Fruit fly (Drosophila melanogaster) whole organism, embryonic: ENCODE results near the gene mthl1.
A peak's percentile ranks its signal among the peaks of the same experiment; 100 is the strongest.

Experiments
- Asciz ChIP-seq: fragments of 200-800 bp; sonication (Bioruptor generic); optimal IDR thresholded peaks from 2 replicates; lab custom pipeline; 2017; ENCODE audit warnings: missing biosample characterization, mild to moderate bottlenecking, missing genetic modification characterization, missing genetic modification reagents
- CG12391 ChIP-seq: fragments of 200-800 bp; sonication (Bioruptor generic); optimal IDR thresholded peaks from 3 replicates; lab custom pipeline; 2018; ENCODE audit warnings: missing biosample characterization, mild to moderate bottlenecking, missing genetic modification characterization, moderate library complexity
- CG12769 ChIP-seq: fragments of 200-800 bp; sonication (Bioruptor generic); optimal IDR thresholded peaks from 2 replicates; lab custom pipeline; 2019; ENCODE audit warnings: missing biosample characterization, mild to moderate bottlenecking, missing genetic modification characterization, moderate library complexity
- CG14014 ChIP-seq: fragments of 200-800 bp; sonication (Bioruptor generic); IDR thresholded peaks from 2 replicates; pipeline ENCODE4 v1.3.6; 2022; ENCODE audit warnings: missing biosample characterization, missing genetic modification characterization
- CG14860 ChIP-seq: fragments of 200-800 bp; sonication (Bioruptor generic); IDR thresholded peaks from 3 replicates; pipeline ENCODE4 v1.3.6; 2022; ENCODE audit warnings: missing biosample characterization, missing genetic modification characterization; ENCODE audit not compliant: partially characterized antibody
- CG16863 ChIP-seq: fragments of 200-800 bp; sonication (Bioruptor generic); optimal IDR thresholded peaks from 3 replicates; lab custom pipeline; 2016; ENCODE audit warnings: missing biosample characterization, missing genetic modification characterization
- CG17328 ChIP-seq: fragments of 200-800 bp; sonication (Bioruptor generic); IDR thresholded peaks from 2 replicates; pipeline ENCODE4 v1.3.6; 2022; ENCODE audit warnings: missing biosample characterization, missing genetic modification characterization
- CG17612 ChIP-seq: fragments of 200-800 bp; sonication (Bioruptor generic); IDR thresholded peaks from 2 replicates; pipeline ENCODE4 v1.3.6; 2022; ENCODE audit warnings: missing biosample characterization, missing genetic modification characterization
- CG17829 ChIP-seq: fragments of 200-800 bp; optimal IDR thresholded peaks from 2 replicates; lab custom pipeline; 2019; ENCODE audit warnings: missing biosample characterization, mild to moderate bottlenecking, missing genetic modification characterization, moderate library complexity
- CG17912 ChIP-seq: fragments of 200-800 bp; sonication (Bioruptor generic); optimal IDR thresholded peaks from 2 replicates; lab custom pipeline; 2018; ENCODE audit warnings: missing biosample characterization, mild to moderate bottlenecking, missing genetic modification characterization
- CG18011 ChIP-seq: fragments of 200-800 bp; sonication (Bioruptor generic); optimal IDR thresholded peaks from 2 replicates; lab custom pipeline; 2017; ENCODE audit warnings: missing biosample characterization, missing genetic modification characterization, mild to moderate bottlenecking, moderate library complexity, missing genotype
- CG2678 ChIP-seq: fragments of 200-800 bp; sonication (Bioruptor generic); optimal IDR thresholded peaks from 3 replicates; lab custom pipeline; 2019; ENCODE audit warnings: missing biosample characterization, mild to moderate bottlenecking, missing genetic modification characterization, moderate library complexity
- CG30020 ChIP-seq: fragments of 200-800 bp; optimal IDR thresholded peaks from 2 replicates; lab custom pipeline; 2019; ENCODE audit warnings: missing biosample characterization, mild to moderate bottlenecking, missing genetic modification characterization, moderate library complexity
- CG32767 ChIP-seq: fragments of 200-800 bp; sonication (Bioruptor generic); IDR thresholded peaks from 2 replicates; pipeline ENCODE4 v1.3.6; 2022; ENCODE audit warnings: missing biosample characterization, missing genetic modification characterization
- CG33557 ChIP-seq: fragments of 200-800 bp; sonication (Bioruptor generic); optimal IDR thresholded peaks from 2 replicates; lab custom pipeline; 2019; ENCODE audit warnings: missing biosample characterization, mild to moderate bottlenecking, missing genetic modification characterization, moderate library complexity
- CG34224 ChIP-seq: fragments of 200-800 bp; sonication (Bioruptor generic); IDR thresholded peaks from 3 replicates; pipeline ENCODE4 v1.3.6; 2022; ENCODE audit warnings: missing biosample characterization, missing genetic modification characterization; ENCODE audit not compliant: partially characterized antibody
- CG34376 ChIP-seq: fragments of 200-800 bp; sonication (Bioruptor generic); optimal IDR thresholded peaks from 2 replicates; lab custom pipeline; 2018; ENCODE audit warnings: missing biosample characterization, mild to moderate bottlenecking, missing genetic modification characterization
- CG43689 ChIP-seq: fragments of 200-800 bp; sonication (Bioruptor generic); IDR thresholded peaks from 2 replicates; pipeline ENCODE4 v1.3.6; 2022; ENCODE audit warnings: missing biosample characterization, missing genetic modification characterization
- CG6654 ChIP-seq: fragments of 200-800 bp; sonication (Bioruptor generic); optimal IDR thresholded peaks from 2 replicates; lab custom pipeline; 2017; ENCODE audit warnings: missing biosample characterization, mild to moderate bottlenecking, missing genetic modification characterization
- CG6854 ChIP-seq: fragments of 200-800 bp; sonication (Bioruptor generic); optimal IDR thresholded peaks from 3 replicates; lab custom pipeline; 2017; ENCODE audit warnings: missing biosample characterization, mild to moderate bottlenecking, missing genetic modification characterization
- CG8359 ChIP-seq: fragments of 200-800 bp; sonication (Bioruptor generic); optimal IDR thresholded peaks from 2 replicates; lab custom pipeline; 2017; ENCODE audit warnings: missing biosample characterization, mild to moderate bottlenecking, missing genetic modification characterization, borderline replicate concordance
- CoRest ChIP-seq: fragments of 200-800 bp; sonication (Bioruptor generic); optimal IDR thresholded peaks from 3 replicates; lab custom pipeline; 2018; ENCODE audit warnings: missing biosample characterization, mild to moderate bottlenecking, missing genetic modification characterization, moderate library complexity
- Deaf1 ChIP-seq: fragments of 200-800 bp; optimal IDR thresholded peaks from 3 replicates; lab custom pipeline; 2019; ENCODE audit warnings: missing biosample characterization, mild to moderate bottlenecking, missing genetic modification characterization, moderate library complexity
- Dip2 ChIP-seq: fragments of 200-800 bp; sonication (Bioruptor generic); IDR thresholded peaks from 2 replicates; pipeline ENCODE4 v1.3.6; 2022; ENCODE audit warnings: missing biosample characterization, missing genetic modification characterization
- Dip3 ChIP-seq: fragments of 200-800 bp; sonication (Bioruptor generic); optimal IDR thresholded peaks from 3 replicates; lab custom pipeline; 2016; ENCODE audit warnings: missing biosample characterization, missing genetic modification characterization
- Doc3 ChIP-seq: fragments of 200-800 bp; sonication (Bioruptor generic); IDR thresholded peaks from 3 replicates; pipeline ENCODE4 v1.3.6; 2022; ENCODE audit warnings: missing biosample characterization, missing genetic modification characterization; ENCODE audit not compliant: partially characterized antibody
- Ets65A ChIP-seq: fragments of 200-800 bp; sonication (Bioruptor generic); peaks from one replicate; lab custom pipeline; 2016; ENCODE audit warnings: missing biosample characterization, missing genetic modification characterization
- Lhr ChIP-seq: fragments of 200-800 bp; sonication (Bioruptor generic); optimal IDR thresholded peaks from 3 replicates; lab custom pipeline; 2017; ENCODE audit warnings: mild to moderate bottlenecking, missing biosample characterization, missing genetic modification reagents, missing genetic modification characterization
- Mad ChIP-seq: fragments of 200-800 bp; sonication (Bioruptor generic); optimal IDR thresholded peaks from 2 replicates; lab custom pipeline; 2016; ENCODE audit warnings: missing biosample characterization, missing genetic modification characterization
- btn ChIP-seq: fragments of 200-800 bp; sonication (Bioruptor generic); optimal IDR thresholded peaks from 2 replicates; lab custom pipeline; 2016; ENCODE audit warnings: missing biosample characterization, missing genetic modification characterization
- chn ChIP-seq: fragments of 200-800 bp; sonication (Bioruptor generic); optimal IDR thresholded peaks from 2 replicates; lab custom pipeline; 2016; ENCODE audit warnings: missing biosample characterization, missing genetic modification characterization
- crol ChIP-seq: fragments of 200-800 bp; sonication (Bioruptor generic); IDR thresholded peaks from 2 replicates; pipeline ENCODE4 v1.3.6; 2022; ENCODE audit warnings: missing biosample characterization, missing genetic modification characterization
- dmrt99B ChIP-seq: fragments of 200-800 bp; sonication (Bioruptor generic); optimal IDR thresholded peaks from 2 replicates; lab custom pipeline; 2018; ENCODE audit warnings: missing biosample characterization, mild to moderate bottlenecking, missing genetic modification characterization, moderate library complexity
- dpn ChIP-seq, 2 experiments: fragments of 200-800 bp; sonication (Bioruptor generic); optimal IDR thresholded peaks; 3 replicates each; lab custom pipeline; 2016; ENCODE audit warnings: missing biosample characterization in 2 of 2, missing genetic modification characterization in 2 of 2
- fd3F ChIP-seq: fragments of 200-800 bp; sonication (Bioruptor generic); optimal IDR thresholded peaks from 2 replicates; lab custom pipeline; 2018; ENCODE audit warnings: missing biosample characterization, mild to moderate bottlenecking, missing genetic modification characterization, moderate library complexity
- grau ChIP-seq: fragments of 200-800 bp; optimal IDR thresholded peaks from 3 replicates; lab custom pipeline; 2019; ENCODE audit warnings: missing biosample characterization, mild to moderate bottlenecking, missing genetic modification characterization, moderate library complexity
- ind ChIP-seq: fragments of 200-800 bp; sonication (Bioruptor generic); optimal IDR thresholded peaks from 3 replicates; lab custom pipeline; 2016; ENCODE audit warnings: missing biosample characterization, missing genetic modification characterization
- inv ChIP-seq: fragments of 200-800 bp; sonication (Bioruptor generic); IDR thresholded peaks from 2 replicates; pipeline ENCODE4 v1.3.6; 2022; ENCODE audit warnings: missing biosample characterization, missing genetic modification characterization; ENCODE audit not compliant: partially characterized antibody
- ken ChIP-seq: fragments of 200-800 bp; sonication (Bioruptor generic); IDR thresholded peaks from 3 replicates; pipeline ENCODE4 v1.3.6; 2022; ENCODE audit warnings: missing biosample characterization, missing genetic modification characterization
- knrl ChIP-seq: fragments of 200-800 bp; sonication (Bioruptor generic); IDR thresholded peaks from 3 replicates; pipeline ENCODE4 v1.3.6; 2022; ENCODE audit warnings: missing biosample characterization, missing genetic modification characterization; ENCODE audit not compliant: partially characterized antibody
- lbe ChIP-seq: fragments of 200-800 bp; sonication (Bioruptor generic); optimal IDR thresholded peaks from 2 replicates; lab custom pipeline; 2016; ENCODE audit warnings: missing biosample characterization, mild to moderate bottlenecking, missing genetic modification characterization
- lov ChIP-seq, 2 experiments: fragments of 200-800 bp in 1 of 2; fragments of >200 bp in 1 of 2; sonication (Bioruptor generic) in 1 of 2; IDR thresholded peaks in 1 of 2; optimal IDR thresholded peaks in 1 of 2; 2 replicates in 1 of 2; 3 replicates in 1 of 2; pipeline versions ENCODE4 v1.3.6 to Lab custom; 2017 to 2022; ENCODE audit warnings: missing biosample characterization in 1 of 2, missing genetic modification characterization in 1 of 2
- row ChIP-seq: fragments of 200-800 bp; sonication (Bioruptor generic); IDR thresholded peaks from 3 replicates; pipeline ENCODE4 v1.3.6; 2022; ENCODE audit warnings: missing biosample characterization, missing genetic modification characterization
- run ChIP-seq: fragments of 200-800 bp; sonication (Bioruptor generic); optimal IDR thresholded peaks from 3 replicates; lab custom pipeline; 2018; ENCODE audit warnings: missing biosample characterization, mild to moderate bottlenecking, missing genetic modification characterization
- sens ChIP-seq: fragments of 200-800 bp; sonication (Bioruptor generic); peaks from one replicate; lab custom pipeline; 2016; ENCODE audit warnings: missing biosample characterization, missing genetic modification characterization
- sisA ChIP-seq: fragments of 200-800 bp; sonication (Bioruptor generic); IDR thresholded peaks from 2 replicates; pipeline ENCODE4 v1.3.6; 2022; ENCODE audit warnings: missing biosample characterization, missing genetic modification characterization
- tio ChIP-seq: fragments of 200-800 bp; sonication (Bioruptor generic); optimal IDR thresholded peaks from 2 replicates; lab custom pipeline; 2017; ENCODE audit warnings: missing biosample characterization, missing genetic modification characterization, inconsistent platforms
- usp ChIP-seq: fragments of >200 bp; optimal IDR thresholded peaks from 2 replicates; lab custom pipeline; 2017; ENCODE audit warnings: missing biosample characterization, missing genetic modification characterization

The mthl1 gene

DNA sequence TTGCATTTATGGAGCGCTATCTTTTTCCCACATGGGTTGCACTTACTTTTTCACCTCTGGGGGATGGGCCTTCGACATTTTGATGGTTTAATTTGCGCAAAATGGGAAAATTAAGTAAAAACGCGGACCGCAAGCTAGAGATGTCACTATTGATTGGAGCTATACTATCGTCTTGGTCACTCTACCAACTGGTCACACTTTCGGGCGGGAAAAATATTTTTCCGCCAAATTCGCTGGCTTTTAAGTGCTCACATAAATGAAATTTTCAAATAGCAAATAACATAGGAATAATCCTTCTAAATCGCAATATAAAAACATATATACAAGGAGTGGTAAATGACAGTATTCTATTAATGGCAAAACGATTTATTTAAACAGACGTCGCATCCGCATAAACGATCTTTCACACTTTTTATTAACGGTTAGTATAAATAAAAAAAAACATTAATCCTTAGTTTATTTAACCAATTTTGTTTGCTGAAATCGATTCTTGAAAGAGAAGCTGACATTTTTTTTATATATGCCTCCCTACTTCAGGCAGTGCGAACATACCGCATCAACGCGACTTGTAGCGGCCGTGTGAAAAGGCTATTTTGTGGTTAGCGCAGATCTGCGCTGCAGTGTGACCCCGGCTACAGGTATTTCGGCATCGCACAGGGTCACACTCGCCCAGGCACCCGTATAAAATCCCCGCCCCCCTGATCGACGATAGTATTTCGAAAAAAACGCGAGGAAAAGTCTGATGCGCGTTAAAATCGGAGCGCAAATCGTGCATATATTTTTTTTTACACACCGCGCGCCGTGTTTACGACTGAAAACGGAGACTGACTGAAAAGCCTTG is at the start of gene mthl1, which contains the start of gene SNRPG:
Gene mthl1 (plus strand): TSS at position 709 of the 841 bp plus-strand sequence.
Gene SNRPG (minus strand): TSS at position 160 of the 841 bp plus-strand sequence.
- TF ChIP-seq fd3F (GFP tag; lab: Kevin White, UChicago) (peak; percentile 76), CG14014 (GFP tag; lab: Robert Waterston, UW) (peak; percentile 94), sisA (GFP tag; lab: Robert Waterston, UW) (peak; percentile 95), CG32767 (GFP tag; lab: Robert Waterston, UW) (peak; percentile 76; the same call in 1 of the 2 replicates), CG8359 (GFP tag; lab: Kevin White, UChicago) (no peak), ken (GFP tag; lab: Robert Waterston, UW) (peak; percentile 93), knrl (peak; percentile 75), CG12769 (peak; percentile 72), Lhr (GFP tag; lab: Kevin White, UChicago) (peak; percentile 86), lbe (no peak), ind (peak; percentile 88), lov (optimal IDR thresholded peaks at IDR 0.05; lab: Kevin White, UChicago) (no peak), lov (GFP tag; IDR thresholded peaks at IDR 0.05; lab: Robert Waterston, UW) (peak; percentile 74; the same call in 1 of the 3 replicates), CG14860 (GFP tag; lab: Robert Waterston, UW) (peak; percentile 47; the same call in 1 of the 3 replicates), chn (GFP tag; lab: Kevin White, UChicago) (peak; percentile 90), CG18011 (GFP tag; lab: Kevin White, UChicago) (peak; percentile 40), Mad (peak; percentile 69), btn (no peak), row (GFP tag; lab: Robert Waterston, UW) (peak; percentile 95), CG2678 (peak; percentile 78), Deaf1 (no peak), Doc3 (peak; percentile 56), CG17912 (GFP tag; lab: Kevin White, UChicago) (no peak), CG30020 (tag; lab: Kevin White, UChicago) (peak; percentile 94), dmrt99B (tag; lab: Kevin White, UChicago) (peak; percentile 74), Ets65A (GFP tag; lab: Kevin White, UChicago) (peak; percentile 99), CG43689 (peak; percentile 83), Dip3 (peak; percentile 92), Dip2 (GFP tag; lab: Robert Waterston, UW) (no peak), CG34224 (GFP tag; lab: Robert Waterston, UW) (peak; percentile 65), Asciz (GFP tag; lab: Kevin White, UChicago) (no peak), CG12391 (tag; lab: Kevin White, UChicago) (peak; percentile 80), crol (GFP tag; lab: Robert Waterston, UW) (peak; percentile 75), inv (GFP tag; lab: Robert Waterston, UW) (peak; percentile 74), tio (GFP tag; lab: Kevin White, UChicago) (peak; percentile 86), CoRest (tag; lab: Kevin White, UChicago) (peak; percentile 85), run (tag; lab: Kevin White, UChicago) (no peak), CG34376 (peak; percentile 31), sens (peak; percentile 83), dpn (GFP tag; optimal IDR thresholded peaks at IDR 0.05; lab: Kevin White, UChicago) (peak; percentile 38 to 81), grau (tag; lab: Kevin White, UChicago) (peak; percentile 67), CG17328 (GFP tag; lab: Robert Waterston, UW) (peak; percentile 88), CG17612 (GFP tag; lab: Robert Waterston, UW) (peak; percentile 85), CG6654 (GFP tag; lab: Kevin White, UChicago) (peak; percentile 24), CG16863 (GFP tag; lab: Kevin White, UChicago) (peak; percentile 51), CG33557 (GFP tag; lab: Kevin White, UChicago) (no peak), usp (no peak), CG17829 (tag; lab: Kevin White, UChicago) (peak; percentile 62), CG6854 (GFP tag; lab: Kevin White, UChicago) (no peak)
